Worm (Caenorhabditis elegans): ENCODE measurements around the gene grd-3.

- TF ChIP-seq ceh-13 (GFP tag; optimal IDR thresholded peaks at IDR 0.05), result no peak
- TF ChIP-seq ama-1 (optimal IDR thresholded peaks at IDR 0.05), result no peak
- TF ChIP-seq hmg-4 (GFP tag; optimal IDR thresholded peaks at IDR 0.05), result no peak
- TF ChIP-seq tra-4 (tag; optimal IDR thresholded peaks at IDR 0.05), result no peak
- TF ChIP-seq sea-1 (GFP tag; conservative IDR thresholded peaks at IDR 0.05), result no peak
- no peak for TF ChIP-seq ceh-36 (tag; optimal IDR thresholded peaks at IDR 0.05)
- TF ChIP-seq ets-7 (tag; optimal IDR thresholded peaks at IDR 0.05), result no peak
These were observed 3.4 kb upstream of the grd-3 start, which contains the start of gene srz-32 for ce11 chrIV:3436021-3436420.

All from whole organism, early embryonic.